Fruit fly (Drosophila melanogaster): ENCODE data around the gene cher.
A peak's percentile ranks its signal among the peaks of the same experiment; 100 is the strongest.

The cher gene

DNA sequence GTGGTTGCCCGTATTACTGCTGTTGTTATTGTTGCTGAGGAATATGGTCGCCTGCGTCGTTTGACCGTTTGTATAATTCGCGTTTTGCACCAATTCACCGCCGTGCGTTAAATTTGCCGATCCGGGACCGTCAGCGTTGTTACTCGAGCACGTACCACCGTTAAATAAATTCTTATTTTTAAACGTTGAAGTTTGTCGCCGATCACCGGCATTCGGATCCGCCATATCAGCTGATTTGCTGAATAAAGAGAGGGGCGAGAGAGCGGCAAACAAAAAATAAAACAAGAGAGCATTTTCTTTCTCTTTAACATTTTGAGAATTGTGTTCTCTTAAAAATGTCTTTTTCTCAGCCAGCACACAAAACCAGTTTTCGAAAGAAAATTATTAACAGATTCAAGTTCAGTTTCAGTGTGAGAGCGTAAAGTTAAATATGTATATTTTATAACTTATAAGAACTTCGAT is 6.2 kb downstream of the cher start:
- TF ChIP-seq Mnt (GFP tag; optimal IDR thresholded peaks at IDR 0.05): peak; percentile 7
- no peak for TF ChIP-seq CG1620 (GFP tag; optimal IDR thresholded peaks at IDR 0.05)
- TF ChIP-seq cnc (optimal IDR thresholded peaks at IDR 0.05): no peak
- no peak for TF ChIP-seq ovo (GFP tag; optimal IDR thresholded peaks at IDR 0.05)
- no peak for TF ChIP-seq CG7045 (GFP tag; optimal IDR thresholded peaks at IDR 0.05)
- TF ChIP-seq CG5204 (GFP tag; optimal IDR thresholded peaks at IDR 0.05): no peak
- peak; percentile 2 for TF ChIP-seq CG33017 (tag; optimal IDR thresholded peaks at IDR 0.05)
- TF ChIP-seq toe (GFP tag; optimal IDR thresholded peaks at IDR 0.05): no peak
- no peak for TF ChIP-seq CG11617 (GFP tag; optimal IDR thresholded peaks at IDR 0.05)
- TF ChIP-seq Hr96 (GFP tag; optimal IDR thresholded peaks at IDR 0.05): no peak
- TF ChIP-seq tj (GFP tag; optimal IDR thresholded peaks at IDR 0.05): peak; percentile 80
- peak; percentile 3 for TF ChIP-seq CG7101 (tag; optimal IDR thresholded peaks at IDR 0.05)
- TF ChIP-seq CG12768 (GFP tag; optimal IDR thresholded peaks at IDR 0.05): peak; percentile 6
- peak; percentile 11 for TF ChIP-seq cic (GFP tag; optimal IDR thresholded peaks at IDR 0.05)
- peak; percentile 43 for TF ChIP-seq bab1 (GFP tag; optimal IDR thresholded peaks at IDR 0.05)
- no peak for TF ChIP-seq CG14711 (tag; optimal IDR thresholded peaks at IDR 0.05)
- TF ChIP-seq pad (GFP tag; optimal IDR thresholded peaks at IDR 0.05): no peak
- no peak for TF ChIP-seq Crg-1 (GFP tag; optimal IDR thresholded peaks at IDR 0.05)
- no peak for TF ChIP-seq Clk (GFP tag; optimal IDR thresholded peaks at IDR 0.05)
- TF ChIP-seq kay (GFP tag; ENCODE audit: borderline replicate concordance): no peak

- TF ChIP-seq Mnt (GFP tag; optimal IDR thresholded peaks at IDR 0.05): no peak
- no peak for TF ChIP-seq CG12768 (GFP tag; optimal IDR thresholded peaks at IDR 0.05)
- no peak for TF ChIP-seq CG5204 (GFP tag; optimal IDR thresholded peaks at IDR 0.05)
- TF ChIP-seq CG33017 (tag; optimal IDR thresholded peaks at IDR 0.05): no peak
- no peak for TF ChIP-seq CG7101 (tag; optimal IDR thresholded peaks at IDR 0.05)
Measured at dm6 chr3R:17117607-17118327, 7.4 kb downstream of the cher start.

- TF ChIP-seq tj (GFP tag; optimal IDR thresholded peaks at IDR 0.05) (no peak), CG7101 (tag; optimal IDR thresholded peaks at IDR 0.05) (peak; percentile 19), cic (GFP tag; optimal IDR thresholded peaks at IDR 0.05) (no peak), Clk (GFP tag; optimal IDR thresholded peaks at IDR 0.05) (no peak), CG7045 (GFP tag; optimal IDR thresholded peaks at IDR 0.05) (no peak), bab1 (GFP tag; optimal IDR thresholded peaks at IDR 0.05) (no peak), CG1620 (GFP tag; optimal IDR thresholded peaks at IDR 0.05) (no peak), Crg-1 (GFP tag; optimal IDR thresholded peaks at IDR 0.05) (no peak), pad (GFP tag; optimal IDR thresholded peaks at IDR 0.05) (no peak), CG5204 (GFP tag; optimal IDR thresholded peaks at IDR 0.05) (no peak), CG12768 (GFP tag; optimal IDR thresholded peaks at IDR 0.05) (peak; percentile 30), Hr96 (GFP tag; optimal IDR thresholded peaks at IDR 0.05) (no peak), CG11617 (GFP tag; optimal IDR thresholded peaks at IDR 0.05) (no peak), ovo (GFP tag; optimal IDR thresholded peaks at IDR 0.05) (no peak), CG33017 (tag; optimal IDR thresholded peaks at IDR 0.05) (no peak), cnc (optimal IDR thresholded peaks at IDR 0.05) (no peak), toe (GFP tag; optimal IDR thresholded peaks at IDR 0.05) (no peak), kay (GFP tag; ENCODE audit: borderline replicate concordance) (peak; percentile 90), Mnt (GFP tag; optimal IDR thresholded peaks at IDR 0.05) (no peak), CG14711 (tag; optimal IDR thresholded peaks at IDR 0.05) (peak; percentile 43)
Measured at dm6 chr3R:17116231-17116630, 9.0 kb downstream of the cher start.

DNA sequence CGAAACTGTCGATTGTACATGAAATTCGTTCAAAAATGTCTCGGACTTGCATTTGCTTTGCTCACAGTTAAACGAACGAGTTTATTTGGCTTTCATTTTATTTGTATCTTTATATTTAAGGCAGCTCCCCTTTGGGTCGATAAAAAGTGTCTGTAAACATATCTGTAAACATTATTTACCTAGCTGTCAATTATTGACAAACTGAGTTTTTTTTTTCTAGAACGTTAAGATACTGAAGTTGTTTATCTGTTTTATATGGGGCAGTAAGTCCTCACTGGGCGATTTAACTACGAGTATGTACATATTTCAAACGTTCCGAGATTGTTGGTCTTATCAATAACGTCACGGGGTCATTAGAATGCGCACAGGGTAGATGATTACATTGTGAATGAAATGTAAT is 9.5 kb downstream of the cher start:
- TF ChIP-seq bab1 (GFP tag; optimal IDR thresholded peaks at IDR 0.05) (no peak), cic (GFP tag; optimal IDR thresholded peaks at IDR 0.05) (peak; percentile 53), CG11617 (GFP tag; optimal IDR thresholded peaks at IDR 0.05) (peak; percentile 17), CG1620 (GFP tag; optimal IDR thresholded peaks at IDR 0.05) (no peak), tj (GFP tag; optimal IDR thresholded peaks at IDR 0.05) (peak; percentile 88), CG14711 (tag; optimal IDR thresholded peaks at IDR 0.05) (no peak), CG12768 (GFP tag; optimal IDR thresholded peaks at IDR 0.05) (no peak), kay (GFP tag; ENCODE audit: borderline replicate concordance) (no peak), toe (GFP tag; optimal IDR thresholded peaks at IDR 0.05) (no peak), CG5204 (GFP tag; optimal IDR thresholded peaks at IDR 0.05) (no peak), pad (GFP tag; optimal IDR thresholded peaks at IDR 0.05) (no peak), Hr96 (GFP tag; optimal IDR thresholded peaks at IDR 0.05) (no peak), Clk (GFP tag; optimal IDR thresholded peaks at IDR 0.05) (no peak), Crg-1 (GFP tag; optimal IDR thresholded peaks at IDR 0.05) (peak; percentile 68), ovo (GFP tag; optimal IDR thresholded peaks at IDR 0.05) (peak; percentile 58), CG7101 (tag; optimal IDR thresholded peaks at IDR 0.05) (peak; percentile 38), CG33017 (tag; optimal IDR thresholded peaks at IDR 0.05) (peak; percentile 47), CG7045 (GFP tag; optimal IDR thresholded peaks at IDR 0.05) (peak; percentile 8), Mnt (GFP tag; optimal IDR thresholded peaks at IDR 0.05) (no peak), cnc (optimal IDR thresholded peaks at IDR 0.05) (no peak)

DNA sequence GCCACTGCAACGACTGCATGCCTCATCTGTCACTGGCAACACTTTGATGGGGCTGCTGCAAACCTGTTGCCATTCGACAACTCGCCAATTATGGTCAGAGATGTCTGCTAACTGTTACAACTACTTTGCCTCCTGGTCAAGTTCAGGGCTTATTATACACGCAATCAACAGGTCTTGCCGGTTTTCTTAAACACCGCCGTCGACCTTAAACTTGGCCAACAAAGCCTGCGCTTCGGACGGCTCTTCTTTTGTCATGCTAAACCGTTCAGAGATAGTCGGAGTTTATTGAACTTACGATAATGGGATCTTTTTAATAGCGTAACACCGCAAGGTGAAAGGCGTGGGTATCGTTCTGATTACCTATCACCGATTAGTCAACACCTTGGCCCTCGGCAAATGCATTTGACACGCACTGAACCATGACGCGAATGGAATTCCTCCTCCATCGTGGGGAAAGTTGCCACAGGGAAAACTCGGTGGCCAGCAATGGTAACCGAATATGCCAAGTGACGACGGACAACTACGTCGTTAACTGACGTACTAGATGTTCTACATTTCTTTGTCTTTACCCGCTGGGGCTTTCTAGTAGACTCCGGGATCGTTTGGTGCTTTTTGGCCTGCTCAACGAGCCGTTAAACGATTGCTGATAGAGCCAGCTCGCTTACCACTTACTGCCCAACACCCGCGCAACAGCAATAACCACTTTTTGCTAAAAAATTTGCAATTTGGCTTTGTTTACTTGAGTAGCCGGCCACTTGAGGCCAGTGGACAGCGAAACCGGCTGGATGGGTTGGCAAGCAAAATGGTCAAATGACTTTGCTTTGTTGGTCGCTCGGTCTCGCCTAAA is 14.1 kb downstream of the cher start:
- TF ChIP-seq ovo (GFP tag; optimal IDR thresholded peaks at IDR 0.05) (no peak), CG11617 (GFP tag; optimal IDR thresholded peaks at IDR 0.05) (no peak), CG5204 (GFP tag; optimal IDR thresholded peaks at IDR 0.05) (no peak), tj (GFP tag; optimal IDR thresholded peaks at IDR 0.05) (no peak), toe (GFP tag; optimal IDR thresholded peaks at IDR 0.05) (no peak), Hr96 (GFP tag; optimal IDR thresholded peaks at IDR 0.05) (no peak), cic (GFP tag; optimal IDR thresholded peaks at IDR 0.05) (no peak), CG14711 (tag; optimal IDR thresholded peaks at IDR 0.05) (no peak), Crg-1 (GFP tag; optimal IDR thresholded peaks at IDR 0.05) (no peak), bab1 (GFP tag; optimal IDR thresholded peaks at IDR 0.05) (no peak), CG7101 (tag; optimal IDR thresholded peaks at IDR 0.05) (no peak), CG7045 (GFP tag; optimal IDR thresholded peaks at IDR 0.05) (no peak), Clk (GFP tag; optimal IDR thresholded peaks at IDR 0.05) (no peak), CG33017 (tag; optimal IDR thresholded peaks at IDR 0.05) (no peak), CG12768 (GFP tag; optimal IDR thresholded peaks at IDR 0.05) (no peak)

Data from whole organism, adult.